Fruit fly (Drosophila melanogaster) whole organism, pupa: ENCODE measurements around the gene Cyp304a1.
A peak's percentile ranks its signal among the peaks of the same experiment; 100 is the strongest.

ENCODE experiments used
- CG10348 ChIP-seq: fragments of 200-800 bp; sonication (Bioruptor generic); IDR thresholded peaks from 2 replicates; pipeline ENCODE4 v1.3.6; 2022; ENCODE audit warnings: missing biosample characterization, missing genetic modification characterization
- CG12605 ChIP-seq: fragments of 200-800 bp; sonication (Bioruptor generic); IDR thresholded peaks from 2 replicates; pipeline ENCODE4 v1.3.6; 2022; ENCODE audit warnings: missing biosample characterization, missing genetic modification characterization
- CG13204 ChIP-seq: fragments of 200-800 bp; sonication (Bioruptor generic); optimal IDR thresholded peaks from 2 replicates; lab custom pipeline; 2018; ENCODE audit warnings: missing biosample characterization, mild to moderate bottlenecking, missing genetic modification characterization, moderate library complexity
- CG14655 ChIP-seq: fragments of 200-800 bp; sonication (Bioruptor generic); optimal IDR thresholded peaks from 3 replicates; lab custom pipeline; 2017; ENCODE audit warnings: mild to moderate bottlenecking, missing biosample characterization, missing genetic modification reagents, missing genetic modification characterization
- CG15710 ChIP-seq: fragments of 200-800 bp; sonication (Bioruptor generic); optimal IDR thresholded peaks from 2 replicates; lab custom pipeline; 2018; ENCODE audit warnings: missing biosample characterization, mild to moderate bottlenecking, missing genetic modification characterization, moderate library complexity
- CG17806 ChIP-seq: fragments of 200-800 bp; sonication (Bioruptor generic); optimal IDR thresholded peaks from 2 replicates; lab custom pipeline; 2018; ENCODE audit warnings: missing biosample characterization, mild to moderate bottlenecking, missing genetic modification characterization, moderate library complexity
- CG32121 ChIP-seq: fragments of 200-800 bp; sonication (Bioruptor generic); IDR thresholded peaks from 2 replicates; pipeline ENCODE4 v1.3.6; 2022; ENCODE audit warnings: missing biosample characterization, missing genetic modification characterization
- CG34367 ChIP-seq: fragments of 200-800 bp; sonication (Bioruptor generic); optimal IDR thresholded peaks from 2 replicates; lab custom pipeline; 2018; ENCODE audit warnings: missing biosample characterization, mild to moderate bottlenecking, missing genetic modification characterization
- CG4496 ChIP-seq: fragments of 200-800 bp; sonication (Bioruptor generic); IDR thresholded peaks from 3 replicates; pipeline ENCODE4 v1.3.6; 2022; ENCODE audit warnings: missing biosample characterization, missing genetic modification characterization
- CG8159 ChIP-seq: fragments of 200-800 bp; sonication (Bioruptor generic); optimal IDR thresholded peaks from 3 replicates; lab custom pipeline; 2018; ENCODE audit warnings: missing biosample characterization, mild to moderate bottlenecking, missing genetic modification characterization, moderate library complexity
- CG8301 ChIP-seq: fragments of 200-800 bp; sonication (Bioruptor generic); optimal IDR thresholded peaks from 2 replicates; lab custom pipeline; 2018; ENCODE audit warnings: missing biosample characterization, mild to moderate bottlenecking, missing genetic modification characterization
- CG9948 ChIP-seq: fragments of 200-800 bp; sonication (Bioruptor generic); optimal IDR thresholded peaks from 2 replicates; lab custom pipeline; 2018; ENCODE audit warnings: missing biosample characterization, mild to moderate bottlenecking, missing genetic modification characterization, moderate library complexity
- D1 ChIP-seq: fragments of 200-800 bp; sonication (Bioruptor generic); optimal IDR thresholded peaks from 2 replicates; lab custom pipeline; 2018; ENCODE audit warnings: missing biosample characterization, mild to moderate bottlenecking, missing genetic modification characterization, moderate library complexity
- EcR ChIP-seq: fragments of 200-800 bp; sonication (Bioruptor generic); optimal IDR thresholded peaks from 3 replicates; lab custom pipeline; 2019; ENCODE audit warnings: missing biosample characterization, missing genetic modification characterization, mild to moderate bottlenecking, moderate library complexity, missing genetic modification reagents
- Ets98B ChIP-seq: fragments of 200-800 bp; sonication (Bioruptor generic); IDR thresholded peaks from 2 replicates; pipeline ENCODE4 v1.3.6; 2022; ENCODE audit warnings: missing biosample characterization, missing genetic modification characterization
- Pif1A ChIP-seq: fragments of 200-800 bp; sonication (Bioruptor generic); optimal IDR thresholded peaks from 3 replicates; lab custom pipeline; 2016; ENCODE audit warnings: missing biosample characterization, missing genetic modification characterization
- Pif1B ChIP-seq: fragments of 200-800 bp; sonication (Bioruptor generic); optimal IDR thresholded peaks from 3 replicates; lab custom pipeline; 2016; ENCODE audit warnings: missing biosample characterization, missing genetic modification characterization
- Snoo ChIP-seq: fragments of 200-800 bp; sonication (Bioruptor generic); optimal IDR thresholded peaks from 3 replicates; lab custom pipeline; 2017; ENCODE audit warnings: missing biosample characterization, mild to moderate bottlenecking, missing genetic modification characterization, inconsistent platforms
- fd96Ca ChIP-seq: fragments of 200-800 bp; sonication (Bioruptor generic); IDR thresholded peaks from 3 replicates; pipeline ENCODE4 v1.3.6; 2022; ENCODE audit warnings: missing biosample characterization, missing genetic modification characterization
- gl ChIP-seq: fragments of 200-800 bp; sonication (Bioruptor generic); optimal IDR thresholded peaks from 2 replicates; lab custom pipeline; 2018; ENCODE audit warnings: missing biosample characterization, mild to moderate bottlenecking, missing genetic modification characterization
- rn ChIP-seq: fragments of 200-800 bp; sonication (Bioruptor generic); IDR thresholded peaks from 2 replicates; pipeline ENCODE4 v1.3.6; 2022; ENCODE audit warnings: missing biosample characterization, missing genetic modification characterization

The Cyp304a1 gene

DNA sequence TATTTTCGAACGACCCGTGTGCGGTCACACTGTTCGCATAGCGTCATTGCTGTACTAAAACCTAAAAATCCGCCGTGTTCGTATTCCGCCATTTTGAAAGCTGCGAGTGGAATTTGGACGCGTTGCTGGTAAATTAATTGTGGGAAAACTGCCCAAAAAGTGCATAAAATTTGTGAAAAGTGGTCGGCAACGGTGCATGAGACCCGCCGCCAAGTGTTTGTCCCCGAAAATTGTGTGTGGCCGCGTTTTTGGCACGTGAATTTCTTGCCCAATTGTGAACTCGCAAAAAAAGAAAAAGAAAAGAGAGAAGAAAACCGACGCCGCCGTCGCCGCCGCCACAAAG lies 48.0 kb downstream of the Cyp304a1 start, which contains the start of gene CtBP:
Gene CtBP (plus strand): TSS at position 29 of the 343 bp plus-strand sequence.
- TF ChIP-seq CG4496 (GFP tag; lab: Robert Waterston, UW), result peak; percentile 23; the same call in 1 of the 3 replicates
- no peak for TF ChIP-seq CG15710 (tag; lab: Kevin White, UChicago)
- peak; percentile 14; the same call in 1 of the 2 replicates for TF ChIP-seq CG12605 (GFP tag; lab: Robert Waterston, UW)

DNA sequence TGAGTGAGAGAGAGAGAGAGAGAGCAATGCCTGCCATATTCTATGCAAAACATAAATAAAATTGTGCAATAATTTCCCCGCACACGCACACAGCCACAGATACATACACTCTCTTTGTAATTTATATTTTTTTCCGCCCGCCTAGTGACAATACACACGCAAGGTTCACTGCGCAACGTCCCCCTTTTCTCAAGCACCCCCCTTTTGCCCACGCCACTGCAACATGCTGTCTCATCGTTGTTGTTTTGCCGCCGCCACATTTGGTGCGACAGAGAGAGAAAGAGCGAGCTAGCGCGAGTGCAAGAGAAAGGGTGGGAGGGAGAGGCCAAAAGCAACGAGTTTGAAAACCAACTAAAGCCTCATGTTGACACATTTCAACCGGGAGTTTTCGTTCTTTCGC lies 48.8 kb downstream of the Cyp304a1 start:
- TF ChIP-seq CG9948, result peak; percentile 47
- peak; percentile 48; the same call in 1 of the 2 replicates for TF ChIP-seq CG10348 (GFP tag; lab: Robert Waterston, UW)
- peak; percentile 91 for TF ChIP-seq CG32121 (GFP tag; lab: Robert Waterston, UW)
- TF ChIP-seq EcR, result peak; percentile 72
- TF ChIP-seq Pif1B (GFP tag; lab: Kevin White, UChicago), result peak; percentile 63
- TF ChIP-seq CG13204, result peak; percentile 47
- peak; percentile 43; the same call in 1 of the 2 replicates for TF ChIP-seq rn (GFP tag; lab: Robert Waterston, UW)
- peak; percentile 60 for TF ChIP-seq CG8301 (tag; lab: Kevin White, UChicago)
- TF ChIP-seq CG12605 (GFP tag; lab: Robert Waterston, UW), result peak; percentile 73; the same call in 1 of the 2 replicates
- no peak for TF ChIP-seq D1 (tag; lab: Kevin White, UChicago)
- TF ChIP-seq CG17806 (tag; lab: Kevin White, UChicago), result peak; percentile 56
- TF ChIP-seq CG4496 (GFP tag; lab: Robert Waterston, UW), result peak; percentile 91
- peak; percentile 75 for TF ChIP-seq Pif1A (GFP tag; lab: Kevin White, UChicago)
- TF ChIP-seq CG8159 (tag; lab: Kevin White, UChicago), result peak; percentile 68
- TF ChIP-seq fd96Ca (GFP tag; lab: Robert Waterston, UW), result peak; percentile 90
- peak; percentile 58 for TF ChIP-seq gl (tag; lab: Kevin White, UChicago)
- TF ChIP-seq CG34367 (tag; lab: Kevin White, UChicago), result peak; percentile 53
- TF ChIP-seq Ets98B (GFP tag; lab: Robert Waterston, UW), result peak; percentile 89
- TF ChIP-seq Snoo (tag; lab: Kevin White, UChicago), result peak; percentile 47
- peak; percentile 65 for TF ChIP-seq CG15710 (tag; lab: Kevin White, UChicago)
- no peak for TF ChIP-seq CG14655 (GFP tag; lab: Kevin White, UChicago)

DNA sequence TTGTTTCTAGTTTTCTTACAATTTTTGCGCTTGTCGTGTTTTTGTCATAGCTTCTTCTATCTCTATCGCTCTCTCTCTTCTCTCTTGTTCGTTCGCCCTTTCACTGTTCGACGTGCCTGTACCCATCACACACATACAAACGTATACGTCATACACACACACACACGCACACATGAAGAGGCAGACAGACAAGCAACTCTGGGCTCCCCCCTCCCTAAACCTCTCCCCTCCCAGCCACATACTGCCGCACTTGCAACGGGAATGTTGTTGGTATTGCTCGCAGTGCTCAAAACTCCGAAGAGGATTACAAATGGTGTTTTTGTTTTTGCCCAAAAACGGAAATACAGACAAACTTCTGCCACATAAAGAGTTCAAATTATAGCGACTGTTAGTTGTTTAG lies 49.4 kb downstream of the Cyp304a1 start:
- TF ChIP-seq CG17806 (tag; lab: Kevin White, UChicago) (no peak), Snoo (tag; lab: Kevin White, UChicago) (no peak), CG15710 (tag; lab: Kevin White, UChicago) (no peak), fd96Ca (GFP tag; lab: Robert Waterston, UW) (peak; percentile 32; the same call in 1 of the 3 replicates), CG12605 (GFP tag; lab: Robert Waterston, UW) (peak; percentile 18; the same call in 1 of the 2 replicates), CG13204 (peak; percentile 70), CG32121 (GFP tag; lab: Robert Waterston, UW) (0 out of 2 replicates have a peak, but pooled peaks have one; percentile 14), rn (GFP tag; lab: Robert Waterston, UW) (no peak), CG4496 (GFP tag; lab: Robert Waterston, UW) (0 out of 3 replicates have a peak, but pooled peaks have one; percentile 16)

DNA sequence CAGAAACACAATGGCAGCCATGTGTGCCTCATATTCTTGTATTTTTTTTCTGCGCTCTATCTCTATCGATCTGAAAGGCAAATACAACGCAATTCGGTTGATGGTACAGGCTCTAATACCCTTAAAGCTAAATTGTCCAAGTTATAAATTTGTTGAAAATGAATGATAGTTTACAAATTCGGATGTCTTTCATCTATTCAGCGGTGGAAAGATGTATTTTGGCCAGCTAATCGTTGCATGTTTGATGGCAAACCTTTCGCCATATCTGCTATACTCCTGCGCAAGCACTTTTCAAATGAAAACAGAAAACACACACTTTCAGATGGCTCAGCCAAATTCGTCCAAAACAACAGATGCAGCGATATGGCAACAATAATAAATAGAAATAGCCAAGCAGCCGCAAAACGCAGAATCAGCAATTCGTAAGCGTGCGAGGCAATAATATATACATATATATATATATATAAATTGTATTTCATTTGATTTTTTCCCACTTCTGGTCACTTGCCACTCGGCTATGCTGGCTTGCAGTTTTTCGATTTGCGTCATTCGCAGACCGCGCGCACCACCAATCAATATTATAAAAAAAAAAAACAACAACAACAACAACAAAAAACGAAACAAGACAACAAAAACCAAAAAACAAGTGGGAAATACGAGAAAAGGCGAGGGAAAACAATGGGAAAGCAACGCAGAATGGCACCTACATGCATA lies 50.7 kb downstream of the Cyp304a1 start:
- TF ChIP-seq CG9948 (no peak), CG12605 (GFP tag; lab: Robert Waterston, UW) (0 out of 2 replicates have a peak, but pooled peaks have one; percentile 9), CG10348 (GFP tag; lab: Robert Waterston, UW) (no peak), CG8301 (tag; lab: Kevin White, UChicago) (no peak), CG32121 (GFP tag; lab: Robert Waterston, UW) (peak; percentile 54; the same call in 1 of the 2 replicates), Snoo (tag; lab: Kevin White, UChicago) (no peak), fd96Ca (GFP tag; lab: Robert Waterston, UW) (peak; percentile 48; the same call in 2 of the 3 replicates), gl (tag; lab: Kevin White, UChicago) (no peak), CG14655 (GFP tag; lab: Kevin White, UChicago) (peak; percentile 22), rn (GFP tag; lab: Robert Waterston, UW) (0 out of 2 replicates have a peak, but pooled peaks have one; percentile 30), CG34367 (tag; lab: Kevin White, UChicago) (no peak), CG4496 (GFP tag; lab: Robert Waterston, UW) (peak; percentile 58), Ets98B (GFP tag; lab: Robert Waterston, UW) (peak; percentile 34)
- TF ChIP-seq, all 21 proteins: peak for 7

DNA sequence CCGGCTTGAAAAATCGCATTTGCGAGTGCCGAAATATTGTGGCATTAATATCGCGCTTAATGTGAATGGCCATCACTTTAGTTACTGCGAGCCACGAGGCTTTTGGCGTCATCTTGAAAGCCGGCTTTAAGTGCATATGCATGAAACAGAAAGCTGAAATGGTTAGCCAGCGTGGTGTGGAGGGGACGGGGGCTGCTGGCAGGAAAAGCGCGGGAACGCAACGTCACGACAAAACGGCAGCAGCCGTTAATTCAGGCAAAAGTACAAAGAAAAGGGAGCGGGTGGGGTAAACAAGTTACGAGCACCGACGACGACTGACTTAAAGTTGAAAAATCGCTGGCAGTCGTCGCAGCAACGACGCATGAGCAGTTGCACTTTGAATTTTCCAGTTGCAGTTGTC lies 51.8 kb downstream of the Cyp304a1 start:
- TF ChIP-seq gl (tag; lab: Kevin White, UChicago) (no peak), CG4496 (GFP tag; lab: Robert Waterston, UW) (peak; percentile 10; the same call in 1 of the 3 replicates)
- TF ChIP-seq, all 21 proteins: peak for 1
